Worm (Caenorhabditis elegans) whole organism, young adult: ENCODE data around the gene hst-2.

Experiments
- Y56A3A.18 ChIP-seq: fragments of 200-800 bp; sonication (Bioruptor generic); IDR thresholded peaks from 2 replicates; pipeline ENCODE4 v1.3.6; 2022; ENCODE audit warnings: missing genetic modification reagents, missing genetic modification characterization, missing compliant biosample characterization
- ama-1 ChIP-seq, 3 experiments: fragments of 150-350 bp in 1 of 3; sonication (generic microtip) in 2 of 3; optimal IDR thresholded peaks; 2 replicates each; lab custom pipeline; 2014 to 2018; ENCODE audit warnings: missing biosample characterization in 2 of 3, missing genetic modification characterization in 2 of 3, missing genetic modification reagents in 2 of 3
- egrh-3 ChIP-seq: fragments of 200-800 bp; sonication (Bioruptor generic); IDR thresholded peaks from 2 replicates; pipeline ENCODE4 v1.3.6; 2022; ENCODE audit warnings: missing genetic modification reagents, missing genetic modification characterization, missing compliant biosample characterization
- mes-4 ChIP-seq: sonication (generic microtip); optimal IDR thresholded peaks from 2 replicates; lab custom pipeline; 2016; ENCODE audit warnings: missing genotype, missing genetic modification characterization, missing compliant biosample characterization
- pha-4 ChIP-seq: fragments of 150-350 bp; sonication (generic microtip); optimal IDR thresholded peaks from 2 replicates; lab custom pipeline; 2014; ENCODE audit warnings: missing biosample characterization, missing genetic modification reagents, missing genetic modification characterization
- snpc-3.4 ChIP-seq: sonication (generic microtip); optimal IDR thresholded peaks from 2 replicates; lab custom pipeline; 2017; ENCODE audit warnings: missing genetic modification characterization, mild to moderate bottlenecking, missing compliant biosample characterization, antibody characterized with exemption, moderate library complexity, missing genotype, missing genetic modification reagents

DNA sequence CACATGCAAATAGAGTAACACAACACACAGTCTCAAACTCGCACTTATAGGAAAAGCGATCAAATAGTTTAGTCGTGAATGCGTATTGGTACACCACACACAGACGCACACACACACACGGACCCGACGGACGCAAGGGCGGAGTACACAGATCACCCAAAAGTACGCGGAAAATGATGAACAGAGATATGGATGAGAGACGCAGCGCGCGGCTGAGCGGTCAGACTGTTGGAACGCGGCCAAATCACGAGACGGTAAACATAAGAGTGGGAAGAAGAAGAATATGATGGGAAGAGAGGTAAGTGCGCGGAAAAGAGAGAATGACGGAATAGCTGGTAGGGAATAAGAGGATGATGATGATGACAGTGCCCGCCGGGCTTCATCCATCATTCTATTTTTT, 41.1 kb upstream of the hst-2 start:
- TF ChIP-seq ama-1 (optimal IDR thresholded peaks at IDR 0.05; lab: Kevin White, UChicago) (no peak), ama-1 (GFP tag; optimal IDR thresholded peaks at IDR 0.05; lab: Kevin White, UChicago) (no peak), Y56A3A.18 (GFP tag; lab: Robert Waterston, UW) (no peak), mes-4 (tag; lab: Kevin White, UChicago) (no peak), pha-4 (tag; lab: Kevin White, UChicago) (no peak), egrh-3 (GFP tag; lab: Robert Waterston, UW) (no peak), snpc-3.4 (tag; lab: Kevin White, UChicago) (no peak)
